Fruit fly (Drosophila melanogaster) whole organism, wandering third instar larva: ENCODE measurements around the gene Pisd.
A peak's percentile ranks its signal among the peaks of the same experiment; 100 is the strongest.

Source experiments
- Abd-B ChIP-seq: fragments of >200 bp; optimal IDR thresholded peaks from 2 replicates; lab custom pipeline; 2017; ENCODE audit warnings: missing biosample characterization, missing genetic modification characterization
- GATAd ChIP-seq: sonication (Bioruptor generic); optimal IDR thresholded peaks from 2 replicates; lab custom pipeline; 2016; ENCODE audit warnings: missing biosample characterization, missing genetic modification characterization
- Rel ChIP-seq, 2 experiments: fragments of 200-800 bp; sonication (Bioruptor generic) in 1 of 2; optimal IDR thresholded peaks; 2 replicates in 1 of 2; 3 replicates in 1 of 2; lab custom pipeline; 2016 to 2019; ENCODE audit warnings: mild to moderate bottlenecking in 2 of 2, missing biosample characterization in 2 of 2, missing genetic modification characterization in 2 of 2, moderate library complexity in 1 of 2
- br ChIP-seq: fragments of 200-800 bp; sonication (Bioruptor generic); optimal IDR thresholded peaks from 2 replicates; lab custom pipeline; 2016; ENCODE audit warnings: missing biosample characterization, missing genetic modification characterization
- foxo ChIP-seq, 2 experiments: fragments of 200-800 bp; sonication (Bioruptor generic); optimal IDR thresholded peaks; 2 replicates in 1 of 2; 3 replicates in 1 of 2; lab custom pipeline; 2016 to 2017; ENCODE audit warnings: missing biosample characterization in 2 of 2, missing genetic modification characterization in 2 of 2
- h ChIP-seq: fragments of 200-800 bp; sonication (Bioruptor generic); optimal IDR thresholded peaks from 3 replicates; lab custom pipeline; 2016; ENCODE audit warnings: missing biosample characterization, mild to moderate bottlenecking, missing genetic modification characterization
- lola ChIP-seq: fragments of >200 bp; optimal IDR thresholded peaks from 2 replicates; lab custom pipeline; 2017; ENCODE audit warnings: missing biosample characterization, missing genetic modification characterization
- psq ChIP-seq: fragments of 200-800 bp; sonication (Bioruptor generic); optimal IDR thresholded peaks from 3 replicates; lab custom pipeline; 2017; ENCODE audit warnings: missing biosample characterization, mild to moderate bottlenecking, missing genetic modification characterization, moderate library complexity

DNA sequence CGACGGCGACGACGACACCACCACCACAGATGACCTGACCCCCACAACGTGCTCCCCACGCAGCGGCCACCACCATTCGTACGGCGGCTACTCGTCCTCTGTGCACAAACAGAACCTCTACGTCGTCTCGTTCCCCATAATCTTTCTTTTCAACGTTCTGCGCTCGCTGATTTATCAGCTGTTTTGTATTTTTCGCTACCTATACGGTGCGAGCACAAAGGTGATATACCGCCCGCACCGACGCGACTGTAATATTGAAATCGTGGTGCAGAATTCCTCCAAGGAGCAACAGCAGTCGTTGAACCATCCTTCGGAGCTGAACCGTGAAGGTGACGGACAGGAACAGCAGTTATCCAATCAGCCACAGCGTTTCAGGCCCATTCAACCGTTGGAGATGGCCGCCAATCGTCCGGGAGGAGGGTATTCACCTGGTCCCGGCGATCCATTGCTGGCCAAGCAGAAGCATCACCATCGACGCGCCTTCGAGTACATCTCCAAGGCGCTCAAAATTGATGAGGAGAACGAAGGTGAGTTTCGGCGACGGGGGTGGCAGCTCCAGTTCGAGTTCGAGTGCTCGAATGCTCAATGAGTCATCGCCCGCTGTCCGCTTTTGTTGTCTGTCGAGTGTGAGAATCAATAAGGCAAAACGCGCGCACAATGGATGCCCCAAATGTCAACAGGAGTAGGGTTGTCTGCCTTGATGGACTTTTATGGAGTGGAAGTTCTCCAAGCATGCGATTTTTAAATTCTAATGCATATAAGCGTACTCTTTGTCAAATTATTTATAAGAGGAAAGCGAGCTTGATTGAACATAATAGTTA is 11.6 kb upstream of the Pisd start, which contains the start of gene Miro:
- TF ChIP-seq Abd-B, result no peak
- TF ChIP-seq psq (GFP tag; lab: Kevin White, UChicago), result peak; percentile 39
- no peak for TF ChIP-seq Rel (GFP tag; optimal IDR thresholded peaks at IDR 0.05; lab: Kevin White, UChicago)
- no peak for TF ChIP-seq Rel (tag; optimal IDR thresholded peaks at IDR 0.05; lab: Kevin White, UChicago)
- peak; percentile 70 for TF ChIP-seq br (GFP tag; lab: Kevin White, UChicago)
- TF ChIP-seq lola (GFP tag; lab: Kevin White, UChicago), result no peak
- peak; percentile 66 for TF ChIP-seq h
- TF ChIP-seq GATAd (GFP tag; lab: Kevin White, UChicago), result no peak
- peak in 1 of 2 experiments; percentile 46 for TF ChIP-seq foxo (GFP tag; optimal IDR thresholded peaks at IDR 0.05; lab: Kevin White, UChicago)
